Fruit fly (Drosophila melanogaster): ENCODE measurements around the gene ND-13B.

The ND-13B gene

DNA sequence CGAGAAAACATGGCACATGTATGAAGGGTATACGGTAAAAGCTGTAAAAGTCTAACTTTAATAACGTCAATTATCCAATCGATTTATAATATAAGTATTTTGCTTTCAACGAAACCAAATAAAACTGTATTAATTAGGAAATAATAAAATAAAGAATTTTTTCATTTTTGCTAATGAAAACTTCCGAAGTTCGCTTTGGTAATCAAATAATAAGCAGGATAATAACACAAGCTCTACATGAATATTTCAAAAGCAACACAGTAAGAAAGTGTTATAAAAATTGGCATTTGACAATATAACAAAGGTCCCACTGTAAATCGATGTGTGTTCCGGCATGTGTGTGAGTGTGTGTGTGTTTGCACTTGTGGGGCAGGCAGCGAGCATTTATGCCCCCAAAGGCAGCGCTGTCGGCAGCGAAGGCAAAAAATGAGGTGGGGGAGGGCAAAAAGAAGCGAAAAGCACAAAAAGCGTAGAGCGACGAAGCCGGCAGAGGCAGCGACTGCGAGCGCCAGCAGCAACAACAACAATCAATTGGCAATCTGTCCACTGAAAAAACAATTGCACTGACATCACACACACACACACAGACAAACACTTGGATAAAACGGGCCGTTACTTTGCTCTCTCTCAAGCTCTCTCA lies 42.7 kb upstream of the ND-13B start (continued):
- TF ChIP-seq gsb-n (tag; optimal IDR thresholded peaks at IDR 0.05) (no peak), fd96Cb (tag; optimal IDR thresholded peaks at IDR 0.05) (no peak), CG14014 (GFP tag; IDR thresholded peaks at IDR 0.05) (0 out of 2 replicates have a peak, but pooled peaks have one; percentile 6), CG16815 (GFP tag; optimal IDR thresholded peaks at IDR 0.05) (no peak), CG2678 (tag; optimal IDR thresholded peaks at IDR 0.05) (peak; percentile 28), Hr51 (GFP tag; optimal IDR thresholded peaks at IDR 0.05) (peak in 1 of 2 experiments; percentile 5), CG1602 (GFP tag; optimal IDR thresholded peaks at IDR 0.05) (no peak), Neu2 (GFP tag; optimal IDR thresholded peaks at IDR 0.05; ENCODE audit: borderline replicate concordance) (no peak), Stat92E (GFP tag; optimal IDR thresholded peaks at IDR 0.05) (no peak), NfI (GFP tag; optimal IDR thresholded peaks at IDR 0.05) (no peak), Nf-YC (tag; optimal IDR thresholded peaks at IDR 0.05) (no peak), Max (GFP tag; optimal IDR thresholded peaks at IDR 0.05) (no peak), Sin3A (optimal IDR thresholded peaks at IDR 0.05) (no peak), Ptx1 (GFP tag; IDR thresholded peaks at IDR 0.05) (peak; percentile 35; the same call in 1 of the 2 replicates), tin (GFP tag; optimal IDR thresholded peaks at IDR 0.05) (no peak), MESR4 (GFP tag; optimal IDR thresholded peaks at IDR 0.05) (no peak), Jarid2 (GFP tag; optimal IDR thresholded peaks at IDR 0.05) (no peak), run (tag; optimal IDR thresholded peaks at IDR 0.05) (no peak), Ets65A (GFP tag) (no peak), Rfx (GFP tag; IDR thresholded peaks at IDR 0.05) (no peak), jing (GFP tag; optimal IDR thresholded peaks at IDR 0.05) (no peak), grau (tag; optimal IDR thresholded peaks at IDR 0.05) (peak; percentile 59), ato (GFP tag; IDR thresholded peaks at IDR 0.05; ENCODE audit: partially characterized antibody) (no peak), CG2199 (GFP tag; IDR thresholded peaks at IDR 0.05) (no peak), ham (GFP tag; IDR thresholded peaks at IDR 0.05) (no peak), CG17612 (GFP tag; IDR thresholded peaks at IDR 0.05) (0 out of 2 replicates have a peak, but pooled peaks have one; percentile 32), CG6254 (GFP tag; optimal IDR thresholded peaks at IDR 0.05) (no peak), CG17802 (tag; optimal IDR thresholded peaks at IDR 0.05) (no peak), CG17359 (tag; optimal IDR thresholded peaks at IDR 0.05) (peak; percentile 5), CG11398 (GFP tag; optimal IDR thresholded peaks at IDR 0.05) (no peak), dmrt11E (tag; optimal IDR thresholded peaks at IDR 0.05) (no peak), zfh1 (GFP tag; IDR thresholded peaks at IDR 0.05) (no peak), Dip2 (GFP tag; IDR thresholded peaks at IDR 0.05) (no peak), Adf1 (GFP tag; IDR thresholded peaks at IDR 0.05) (peak; percentile 97), vfl (GFP tag; optimal IDR thresholded peaks at IDR 0.05) (no peak), CrebB (tag; optimal IDR thresholded peaks at IDR 0.05) (no peak), sug (tag; optimal IDR thresholded peaks at IDR 0.05) (no peak), CkIIα-i1 (GFP tag; IDR thresholded peaks at IDR 0.05) (no peak), Asciz (GFP tag; optimal IDR thresholded peaks at IDR 0.05) (no peak), ranshi (GFP tag; IDR thresholded peaks at IDR 0.05) (peak; percentile 35; the same call in 1 of the 2 replicates), Ssrp (tag; optimal IDR thresholded peaks at IDR 0.05) (no peak), BtbVII (GFP tag; optimal IDR thresholded peaks at IDR 0.05) (no peak), CG14860 (GFP tag; IDR thresholded peaks at IDR 0.05; ENCODE audit: partially characterized antibody) (no peak), sob (GFP tag; IDR thresholded peaks at IDR 0.05) (no peak), Abd-B (GFP tag; optimal IDR thresholded peaks at IDR 0.05) (peak; percentile 11), CG15601 (tag; optimal IDR thresholded peaks at IDR 0.05) (no peak), CG6175 (GFP tag; IDR thresholded peaks at IDR 0.05) (peak; percentile 89; the same call in 2 of the 3 replicates), phol (tag; optimal IDR thresholded peaks at IDR 0.05) (peak; percentile 10), gsb (GFP tag; IDR thresholded peaks at IDR 0.05) (no peak), gce (GFP tag; IDR thresholded peaks at IDR 0.05) (no peak)
